Fruit fly (Drosophila melanogaster) whole organism, embryonic: Measurements from ENCODE around the gene Hgsnat.

Source experiments
- ATbp ChIP-seq: fragments of 200-800 bp; sonication (Bioruptor generic); optimal IDR thresholded peaks from 2 replicates; lab custom pipeline; 2017; ENCODE audit warnings: missing biosample characterization, mild to moderate bottlenecking, missing genetic modification characterization, missing genetic modification reagents
- CG1233 ChIP-seq: fragments of 200-800 bp; sonication (Bioruptor generic); optimal IDR thresholded peaks from 4 replicates; lab custom pipeline; 2018; ENCODE audit warnings: missing biosample characterization, mild to moderate bottlenecking, missing genetic modification characterization
- CG12769 ChIP-seq: fragments of 200-800 bp; sonication (Bioruptor generic); optimal IDR thresholded peaks from 2 replicates; lab custom pipeline; 2019; ENCODE audit warnings: missing biosample characterization, mild to moderate bottlenecking, missing genetic modification characterization, moderate library complexity
- CG12942 ChIP-seq: fragments of 200-800 bp; sonication (Bioruptor generic); optimal IDR thresholded peaks from 3 replicates; lab custom pipeline; 2016; ENCODE audit warnings: missing biosample characterization, missing genetic modification characterization
- CG13123 ChIP-seq: fragments of 200-800 bp; sonication (Bioruptor generic); optimal IDR thresholded peaks from 2 replicates; lab custom pipeline; 2016; ENCODE audit warnings: missing biosample characterization, missing genetic modification characterization
- CG15601 ChIP-seq: fragments of 200-800 bp; sonication (Bioruptor generic); optimal IDR thresholded peaks from 3 replicates; lab custom pipeline; 2019; ENCODE audit warnings: missing biosample characterization, mild to moderate bottlenecking, missing genetic modification characterization, moderate library complexity
- CG16813 ChIP-seq: fragments of 200-800 bp; sonication (Bioruptor generic); IDR thresholded peaks from 3 replicates; pipeline ENCODE4 v1.3.6; 2022; ENCODE audit warnings: missing biosample characterization, missing genetic modification characterization; ENCODE audit not compliant: partially characterized antibody
- CG16815 ChIP-seq: fragments of 200-800 bp; sonication (Bioruptor generic); optimal IDR thresholded peaks from 3 replicates; lab custom pipeline; 2017; ENCODE audit warnings: missing biosample characterization, mild to moderate bottlenecking, missing genetic modification characterization
- CG1792 ChIP-seq: fragments of 200-800 bp; sonication (Bioruptor generic); optimal IDR thresholded peaks from 2 replicates; lab custom pipeline; 2016; ENCODE audit warnings: missing biosample characterization, missing genetic modification characterization
- CG18262 ChIP-seq: fragments of 200-800 bp; optimal IDR thresholded peaks from 3 replicates; lab custom pipeline; 2019; ENCODE audit warnings: missing biosample characterization, mild to moderate bottlenecking, missing genetic modification characterization, moderate library complexity
- CG2889 ChIP-seq: fragments of 200-800 bp; sonication (Bioruptor generic); IDR thresholded peaks from 3 replicates; pipeline ENCODE4 v1.3.6; 2022; ENCODE audit warnings: missing biosample characterization, missing genetic modification characterization
- CG30020 ChIP-seq: fragments of 200-800 bp; optimal IDR thresholded peaks from 2 replicates; lab custom pipeline; 2019; ENCODE audit warnings: missing biosample characterization, mild to moderate bottlenecking, missing genetic modification characterization, moderate library complexity
- CG31388 ChIP-seq: fragments of 200-800 bp; sonication (Bioruptor generic); optimal IDR thresholded peaks from 2 replicates; lab custom pipeline; 2016; ENCODE audit warnings: missing biosample characterization, missing genetic modification characterization
- CG34376 ChIP-seq: fragments of 200-800 bp; sonication (Bioruptor generic); optimal IDR thresholded peaks from 2 replicates; lab custom pipeline; 2018; ENCODE audit warnings: missing biosample characterization, mild to moderate bottlenecking, missing genetic modification characterization
- CG42726 ChIP-seq: fragments of 200-800 bp; sonication (Bioruptor generic); IDR thresholded peaks from 2 replicates; pipeline ENCODE4 v1.3.6; 2022; ENCODE audit warnings: missing biosample characterization, missing genetic modification characterization; ENCODE audit not compliant: partially characterized antibody
- CG5180 ChIP-seq: fragments of 200-800 bp; sonication (Bioruptor generic); optimal IDR thresholded peaks from 3 replicates; lab custom pipeline; 2017; ENCODE audit warnings: missing biosample characterization, missing genetic modification characterization, mild to moderate bottlenecking, moderate library complexity, missing genetic modification reagents
- CG7556 ChIP-seq: fragments of 200-800 bp; sonication (Bioruptor generic); optimal IDR thresholded peaks from 2 replicates; lab custom pipeline; 2017; ENCODE audit warnings: missing biosample characterization, mild to moderate bottlenecking, missing genetic modification characterization
- CG7786 ChIP-seq: fragments of 200-800 bp; sonication (Bioruptor generic); optimal IDR thresholded peaks from 2 replicates; lab custom pipeline; 2016; ENCODE audit warnings: missing biosample characterization, missing genetic modification characterization
- CG7839 ChIP-seq: fragments of 200-800 bp; sonication (Bioruptor generic); optimal IDR thresholded peaks from 3 replicates; lab custom pipeline; 2018; ENCODE audit warnings: missing biosample characterization, mild to moderate bottlenecking, missing genetic modification characterization, moderate library complexity
- CG7987 ChIP-seq: fragments of 200-800 bp; sonication (Bioruptor generic); optimal IDR thresholded peaks from 2 replicates; lab custom pipeline; 2018; ENCODE audit warnings: missing biosample characterization, mild to moderate bottlenecking, missing genetic modification characterization, moderate library complexity
- CG8290 ChIP-seq, 3 experiments: fragments of 200-800 bp; sonication (Bioruptor generic); optimal IDR thresholded peaks; 2 replicates each; lab custom pipeline; 2016 to 2019; ENCODE audit warnings: missing biosample characterization in 3 of 3, missing genetic modification characterization in 3 of 3, mild to moderate bottlenecking in 2 of 3, moderate library complexity in 1 of 3
- CG9609 ChIP-seq: fragments of 200-800 bp; sonication (Bioruptor generic); optimal IDR thresholded peaks from 3 replicates; lab custom pipeline; 2016; ENCODE audit warnings: missing biosample characterization, missing genetic modification characterization
- D19A ChIP-seq: fragments of 200-800 bp; optimal IDR thresholded peaks from 3 replicates; lab custom pipeline; 2019; ENCODE audit warnings: missing biosample characterization, mild to moderate bottlenecking, missing genetic modification characterization, moderate library complexity
- Drgx ChIP-seq: fragments of 200-800 bp; sonication (Bioruptor generic); IDR thresholded peaks from 2 replicates; pipeline ENCODE4 v1.3.6; 2022; ENCODE audit warnings: missing biosample characterization, missing genetic modification characterization
- Fer3 ChIP-seq: fragments of 200-800 bp; sonication (Bioruptor generic); optimal IDR thresholded peaks from 2 replicates; lab custom pipeline; 2018; ENCODE audit warnings: missing biosample characterization, mild to moderate bottlenecking, missing genetic modification characterization, moderate library complexity
- Hey ChIP-seq: fragments of 200-800 bp; sonication (Bioruptor generic); optimal IDR thresholded peaks from 3 replicates; lab custom pipeline; 2018; ENCODE audit warnings: missing biosample characterization, mild to moderate bottlenecking, missing genetic modification characterization
- Hr3 ChIP-seq: fragments of 200-800 bp; sonication (Bioruptor generic); optimal IDR thresholded peaks from 3 replicates; lab custom pipeline; 2016; ENCODE audit warnings: missing biosample characterization, missing genetic modification characterization
- Med ChIP-seq: fragments of 200-800 bp; sonication (Bioruptor generic); peaks from one replicate; lab custom pipeline; 2016; ENCODE audit warnings: missing biosample characterization, missing genetic modification characterization, mild to moderate bottlenecking, inconsistent platforms, moderate library complexity
- NC2β ChIP-seq: fragments of 200-800 bp; sonication (Bioruptor generic); optimal IDR thresholded peaks from 2 replicates; lab custom pipeline; 2016; ENCODE audit warnings: missing biosample characterization, missing genetic modification characterization
- Nf-YA ChIP-seq: fragments of 200-800 bp; sonication (Bioruptor generic); IDR thresholded peaks from 2 replicates; pipeline ENCODE4 v1.3.6; 2022; ENCODE audit warnings: missing biosample characterization, missing genetic modification characterization
- Optix ChIP-seq: fragments of 200-800 bp; sonication (Bioruptor generic); IDR thresholded peaks from 3 replicates; pipeline ENCODE4 v1.3.6; 2022; ENCODE audit warnings: missing biosample characterization, missing genetic modification characterization
- Rx ChIP-seq: fragments of 200-800 bp; sonication (Bioruptor generic); IDR thresholded peaks from 2 replicates; pipeline ENCODE4 v1.3.6; 2022; ENCODE audit warnings: missing biosample characterization, missing genetic modification characterization
- Trl ChIP-seq, 3 experiments: fragments of >200 bp in 2 of 3; fragments of 200-800 bp in 1 of 3; sonication (Bioruptor generic) in 1 of 3; optimal IDR thresholded peaks; 2 replicates in 1 of 3; 3 replicates in 2 of 3; lab custom pipeline; 2016 to 2017; ENCODE audit warnings: missing biosample characterization in 1 of 3, missing genetic modification characterization in 1 of 3
- YL-1 ChIP-seq: fragments of 200-800 bp; sonication (Bioruptor generic); optimal IDR thresholded peaks from 3 replicates; lab custom pipeline; 2017; ENCODE audit warnings: missing biosample characterization, mild to moderate bottlenecking, missing genetic modification characterization
- chif ChIP-seq, 2 experiments: fragments of 200-800 bp; sonication (Bioruptor generic); optimal IDR thresholded peaks; 3 replicates each; lab custom pipeline; 2016; ENCODE audit warnings: missing biosample characterization in 2 of 2, missing genetic modification characterization in 2 of 2
- crp ChIP-seq, 2 experiments: fragments of 200-800 bp; sonication (Bioruptor generic); optimal IDR thresholded peaks; 2 replicates in 1 of 2; 3 replicates in 1 of 2; lab custom pipeline; 2017; ENCODE audit warnings: missing biosample characterization in 2 of 2, missing genetic modification characterization in 2 of 2, mild to moderate bottlenecking in 1 of 2, moderate library complexity in 1 of 2
- grau ChIP-seq: fragments of 200-800 bp; optimal IDR thresholded peaks from 3 replicates; lab custom pipeline; 2019; ENCODE audit warnings: missing biosample characterization, mild to moderate bottlenecking, missing genetic modification characterization, moderate library complexity
- h ChIP-seq: fragments of >200 bp; optimal IDR thresholded peaks from 2 replicates; lab custom pipeline; 2017
- hb ChIP-seq: fragments of 200-800 bp; sonication (Bioruptor generic); IDR thresholded peaks from 3 replicates; pipeline ENCODE4 v1.3.6; 2022; ENCODE audit warnings: missing biosample characterization, missing genetic modification characterization; ENCODE audit not compliant: partially characterized antibody
- jumu ChIP-seq: fragments of 200-800 bp; sonication (Bioruptor generic); optimal IDR thresholded peaks from 3 replicates; lab custom pipeline; 2016; ENCODE audit warnings: missing biosample characterization, missing genetic modification characterization
- mirr ChIP-seq: fragments of 200-800 bp; sonication (Bioruptor generic); optimal IDR thresholded peaks from 3 replicates; lab custom pipeline; 2018; ENCODE audit warnings: missing biosample characterization, mild to moderate bottlenecking, missing genetic modification characterization
- nau ChIP-seq: fragments of 200-800 bp; sonication (Bioruptor generic); optimal IDR thresholded peaks from 3 replicates; lab custom pipeline; 2017; ENCODE audit warnings: missing biosample characterization, mild to moderate bottlenecking, missing genetic modification characterization, missing genetic modification reagents
- odd ChIP-seq: fragments of 200-800 bp; sonication (Bioruptor generic); optimal IDR thresholded peaks from 2 replicates; lab custom pipeline; 2017; ENCODE audit warnings: missing biosample characterization, mild to moderate bottlenecking, missing genetic modification characterization
- pfk ChIP-seq: fragments of 200-800 bp; sonication (Bioruptor generic); optimal IDR thresholded peaks from 2 replicates; lab custom pipeline; 2018; ENCODE audit warnings: missing biosample characterization, mild to moderate bottlenecking, missing genetic modification characterization, moderate library complexity
- run ChIP-seq: fragments of 200-800 bp; sonication (Bioruptor generic); optimal IDR thresholded peaks from 3 replicates; lab custom pipeline; 2018; ENCODE audit warnings: missing biosample characterization, mild to moderate bottlenecking, missing genetic modification characterization
- seq ChIP-seq: fragments of 200-800 bp; sonication (Bioruptor generic); IDR thresholded peaks from 2 replicates; pipeline ENCODE4 v1.3.6; 2022; ENCODE audit warnings: missing biosample characterization, missing genetic modification characterization
- sima ChIP-seq: fragments of 200-800 bp; sonication (Bioruptor generic); optimal IDR thresholded peaks from 2 replicates; lab custom pipeline; 2016; ENCODE audit warnings: missing biosample characterization, missing genetic modification characterization
- slp2 ChIP-seq: fragments of 200-800 bp; sonication (Bioruptor generic); optimal IDR thresholded peaks from 2 replicates; lab custom pipeline; 2016; ENCODE audit warnings: missing biosample characterization, missing genetic modification characterization
- sob ChIP-seq: fragments of 200-800 bp; sonication (Bioruptor generic); IDR thresholded peaks from 2 replicates; pipeline ENCODE4 v1.3.6; 2022; ENCODE audit warnings: missing biosample characterization, missing genetic modification characterization
- tup ChIP-seq: fragments of 200-800 bp; sonication (Bioruptor generic); optimal IDR thresholded peaks from 2 replicates; lab custom pipeline; 2016; ENCODE audit warnings: missing biosample characterization, mild to moderate bottlenecking, missing genetic modification characterization, moderate library complexity

The Hgsnat gene

DNA sequence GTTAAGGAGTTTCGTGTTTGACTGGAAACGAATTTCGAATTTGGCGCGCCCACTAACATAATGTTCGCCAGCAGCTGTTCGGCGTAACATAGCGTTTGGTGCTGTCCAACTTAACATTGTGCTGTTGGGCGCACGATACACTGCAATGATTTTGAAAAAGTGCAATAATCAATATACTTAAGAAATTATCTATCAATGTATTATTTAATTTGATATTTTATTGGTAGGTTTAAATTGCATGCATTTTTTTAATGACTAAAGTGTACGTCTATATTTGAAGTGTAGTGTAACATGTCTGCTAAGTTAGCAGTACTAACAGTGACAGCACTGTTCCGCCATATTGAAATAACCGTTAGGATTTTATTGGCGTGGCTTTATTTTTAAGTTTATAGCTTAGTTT is 12.0 kb upstream of the Hgsnat start, which contains the start of gene CG6927 (continued):
- TF ChIP-seq CG34376, result no peak
- peak; percentile 43 for TF ChIP-seq Med
- no peak for TF ChIP-seq CG42726
- peak; percentile 67 for TF ChIP-seq CG12769 (tag; lab: Kevin White, UChicago)
- no peak for TF ChIP-seq mirr
- TF ChIP-seq YL-1, result no peak
- TF ChIP-seq seq (GFP tag; lab: Robert Waterston, UW), result peak; percentile 78
- peak; percentile 72 for TF ChIP-seq grau (tag; lab: Kevin White, UChicago)
- no peak for TF ChIP-seq Hey (tag; lab: Kevin White, UChicago)
- peak; percentile 21 for TF ChIP-seq ATbp (GFP tag; lab: Kevin White, UChicago)
- TF ChIP-seq CG15601 (tag; lab: Kevin White, UChicago), result peak; percentile 41
- peak; percentile 52 for TF ChIP-seq D19A (tag; lab: Kevin White, UChicago)
- TF ChIP-seq Fer3 (tag; lab: Kevin White, UChicago), result peak; percentile 66
- TF ChIP-seq CG13123 (GFP tag; lab: Kevin White, UChicago), result no peak
- peak; percentile 65 for TF ChIP-seq CG8290 (GFP tag; optimal IDR thresholded peaks at IDR 0.05; lab: Kevin White, UChicago)
- TF ChIP-seq CG8290 (tag; optimal IDR thresholded peaks at IDR 0.05; lab: Kevin White, UChicago), result peak in 1 of 2 experiments; percentile 33
- peak; percentile 50 for TF ChIP-seq Hr3
- TF ChIP-seq nau (GFP tag; lab: Kevin White, UChicago), result no peak
- TF ChIP-seq CG5180 (GFP tag; lab: Kevin White, UChicago), result no peak
- peak; percentile 77 for TF ChIP-seq CG18262 (tag; lab: Kevin White, UChicago)
- peak in 1 of 2 experiments; percentile 68 for TF ChIP-seq crp (GFP tag; optimal IDR thresholded peaks at IDR 0.05; lab: Kevin White, UChicago)
- TF ChIP-seq CG1792 (GFP tag; lab: Kevin White, UChicago), result no peak
- TF ChIP-seq Drgx, result peak; percentile 95
- no peak for TF ChIP-seq hb (GFP tag; lab: Robert Waterston, UW)
- peak; percentile 79 for TF ChIP-seq CG2889 (GFP tag; lab: Robert Waterston, UW)
- TF ChIP-seq CG30020 (tag; lab: Kevin White, UChicago), result peak; percentile 55
- TF ChIP-seq run (tag; lab: Kevin White, UChicago), result no peak
- TF ChIP-seq CG16813 (GFP tag; lab: Robert Waterston, UW), result no peak
- peak; percentile 70 for TF ChIP-seq CG7556 (GFP tag; lab: Kevin White, UChicago)
- TF ChIP-seq CG7987 (GFP tag; lab: Kevin White, UChicago), result no peak
- no peak for TF ChIP-seq odd
- peak; percentile 51 for TF ChIP-seq CG1233
- no peak for TF ChIP-seq sima
- no peak for TF ChIP-seq Trl (optimal IDR thresholded peaks at IDR 0.05; lab: Kevin White, UChicago)
- peak; percentile 56 for TF ChIP-seq Trl (GFP tag; optimal IDR thresholded peaks at IDR 0.05; lab: Kevin White, UChicago)
- no peak for TF ChIP-seq NC2β
- TF ChIP-seq chif (GFP tag; optimal IDR thresholded peaks at IDR 0.05; lab: Kevin White, UChicago), result no peak
- TF ChIP-seq pfk, result no peak
- no peak for TF ChIP-seq CG9609 (GFP tag; lab: Kevin White, UChicago)
- no peak for TF ChIP-seq CG31388 (GFP tag; lab: Kevin White, UChicago)
- TF ChIP-seq slp2 (GFP tag; lab: Kevin White, UChicago), result no peak
- TF ChIP-seq jumu (GFP tag; lab: Kevin White, UChicago), result peak; percentile 39
- peak; percentile 89 for TF ChIP-seq CG7839
- peak; percentile 81 for TF ChIP-seq Rx (GFP tag; lab: Robert Waterston, UW)
- no peak for TF ChIP-seq h
- TF ChIP-seq Nf-YA (GFP tag; lab: Robert Waterston, UW), result peak; percentile 82
- TF ChIP-seq CG12942 (GFP tag; lab: Kevin White, UChicago), result peak; percentile 44
- peak; percentile 64; the same call in 2 of the 3 replicates for TF ChIP-seq Optix (GFP tag; lab: Robert Waterston, UW)
- TF ChIP-seq CG16815 (GFP tag; lab: Kevin White, UChicago), result peak; percentile 19
- peak; percentile 97 for TF ChIP-seq sob
- no peak for TF ChIP-seq tup
- TF ChIP-seq CG7786 (GFP tag; lab: Kevin White, UChicago), result no peak
